Worm (Caenorhabditis elegans) whole organism, L4 larva: ENCODE measurements around the gene basl-1.

ENCODE experiments used
- F26F4.8 ChIP-seq: fragments of 200-800 bp; sonication (Bioruptor generic); conservative IDR thresholded peaks from 2 replicates; pipeline ENCODE4 v1.3.6; 2022; ENCODE audit warnings: missing genetic modification characterization, missing compliant biosample characterization
- T20F7.1 ChIP-seq: fragments of 200-800 bp; sonication (Bioruptor generic); optimal IDR thresholded peaks from 2 replicates; lab custom pipeline; 2018; ENCODE audit warnings: mild to moderate bottlenecking, missing genetic modification characterization, missing compliant biosample characterization
- Y5F2A.4 ChIP-seq: fragments of 200-800 bp; sonication (Bioruptor generic); optimal IDR thresholded peaks from 2 replicates; lab custom pipeline; 2018; ENCODE audit warnings: mild to moderate bottlenecking, missing genetic modification characterization, missing compliant biosample characterization
- attf-4 ChIP-seq: sonication (generic microtip); optimal IDR thresholded peaks from 3 replicates; lab custom pipeline; 2017; ENCODE audit warnings: missing biosample characterization, missing genetic modification characterization
- ceh-28 ChIP-seq: fragments of 150-350 bp; optimal IDR thresholded peaks from 2 replicates; lab custom pipeline; 2014; ENCODE audit warnings: missing biosample characterization, missing genetic modification reagents, missing genetic modification characterization
- ceh-44 ChIP-seq: fragments of 200-800 bp; sonication (Bioruptor generic); IDR thresholded peaks from 2 replicates; pipeline ENCODE4 v1.3.6; 2022; ENCODE audit warnings: missing genetic modification reagents, missing genetic modification characterization, missing compliant biosample characterization
- ceh-62 ChIP-seq: sonication (generic microtip); optimal IDR thresholded peaks from 2 replicates; lab custom pipeline; 2017; ENCODE audit warnings: missing biosample characterization, missing genetic modification characterization
- ceh-82 ChIP-seq: sonication (generic microtip); optimal IDR thresholded peaks from 2 replicates; lab custom pipeline; 2017; ENCODE audit warnings: missing biosample characterization, missing genetic modification characterization
- cey-2 ChIP-seq: sonication (generic microtip); optimal IDR thresholded peaks from 3 replicates; lab custom pipeline; 2017; ENCODE audit warnings: missing genetic modification characterization, mild to moderate bottlenecking, missing compliant biosample characterization, antibody characterized with exemption, borderline replicate concordance; ENCODE audit not compliant: insufficient read depth
- ctbp-1 ChIP-seq: fragments of 200-800 bp; sonication (Bioruptor generic); IDR thresholded peaks from 2 replicates; pipeline ENCODE4 v1.3.6; 2022; ENCODE audit warnings: missing genetic modification reagents, missing genetic modification characterization, missing compliant biosample characterization
- daf-16 ChIP-seq, 3 experiments: sonication (generic microtip); optimal IDR thresholded peaks; 2 replicates each; lab custom pipeline; 2016 to 2017; ENCODE audit warnings: missing genetic modification characterization in 3 of 3, missing genetic modification reagents in 3 of 3, mild to moderate bottlenecking in 2 of 3, missing compliant biosample characterization in 2 of 3, missing biosample characterization in 1 of 3, moderate library complexity in 1 of 3
- daf-8 ChIP-seq: fragments of 200-800 bp; sonication (Bioruptor generic); IDR thresholded peaks from 2 replicates; pipeline ENCODE4 v1.3.6; 2022; ENCODE audit warnings: missing genetic modification characterization, missing compliant biosample characterization
- dmd-6 ChIP-seq: fragments of 200-800 bp; sonication (Bioruptor generic); IDR thresholded peaks from 2 replicates; pipeline ENCODE4 v1.3.6; 2022; ENCODE audit warnings: missing genetic modification reagents, missing genetic modification characterization, missing compliant biosample characterization
- dmd-8 ChIP-seq: fragments of 200-800 bp; sonication (Bioruptor generic); IDR thresholded peaks from 2 replicates; pipeline ENCODE4 v1.3.6; 2022; ENCODE audit warnings: missing genetic modification characterization, missing compliant biosample characterization
- dpl-1 ChIP-seq: fragments of 150-350 bp; optimal IDR thresholded peaks from 2 replicates; lab custom pipeline; 2014; ENCODE audit warnings: missing biosample characterization, missing genetic modification reagents, missing genetic modification characterization
- duxl-1 ChIP-seq: sonication (generic microtip); optimal IDR thresholded peaks from 2 replicates; lab custom pipeline; 2016; ENCODE audit warnings: mild to moderate bottlenecking, missing genetic modification characterization, moderate library complexity, missing compliant biosample characterization; ENCODE audit not compliant: poor library complexity
- dve-1 ChIP-seq: sonication (generic microtip); optimal IDR thresholded peaks from 2 replicates; lab custom pipeline; 2017; ENCODE audit warnings: antibody characterized with exemption, mild to moderate bottlenecking, missing genetic modification characterization, missing compliant biosample characterization; ENCODE audit not compliant: insufficient read depth
- egl-43 ChIP-seq: fragments of 200-800 bp; sonication (Bioruptor generic); IDR thresholded peaks from 2 replicates; pipeline ENCODE4 v1.3.6; 2022; ENCODE audit warnings: missing genetic modification reagents, missing genetic modification characterization, missing compliant biosample characterization
- fkh-10 ChIP-seq: fragments of 150-350 bp; optimal IDR thresholded peaks from 2 replicates; lab custom pipeline; 2014; ENCODE audit warnings: missing biosample characterization, missing genetic modification reagents, missing genetic modification characterization
- gei-8 ChIP-seq: fragments of 200-800 bp; sonication (Bioruptor generic); optimal IDR thresholded peaks from 2 replicates; lab custom pipeline; 2018; ENCODE audit warnings: mild to moderate bottlenecking, missing genetic modification characterization, missing compliant biosample characterization
- hmg-1.1 ChIP-seq: fragments of 200-800 bp; sonication (Bioruptor generic); IDR thresholded peaks from 2 replicates; pipeline ENCODE4 v1.3.6; 2022; ENCODE audit warnings: missing genetic modification reagents, missing genetic modification characterization, missing compliant biosample characterization
- jun-1 ChIP-seq: fragments of 150-350 bp; optimal IDR thresholded peaks from 2 replicates; lab custom pipeline; 2014; ENCODE audit warnings: missing biosample characterization, missing genetic modification reagents, missing genetic modification characterization
- lin-1 ChIP-seq: fragments of 200-800 bp; sonication (Bioruptor generic); IDR thresholded peaks from 2 replicates; pipeline ENCODE4 v1.3.6; 2022; ENCODE audit warnings: missing genetic modification reagents, missing genetic modification characterization, missing compliant biosample characterization
- lin-13 ChIP-seq: fragments of 150-350 bp; optimal IDR thresholded peaks from 2 replicates; lab custom pipeline; 2014; ENCODE audit warnings: missing biosample characterization, missing genetic modification reagents, missing genetic modification characterization
- lin-15B ChIP-seq: fragments of 150-350 bp; sonication (generic microtip); optimal IDR thresholded peaks from 3 replicates; lab custom pipeline; 2014; ENCODE audit warnings: missing biosample characterization, missing genetic modification characterization
- lin-38 ChIP-seq: fragments of 200-800 bp; sonication (Bioruptor generic); IDR thresholded peaks from 2 replicates; pipeline ENCODE4 v1.3.6; 2022; ENCODE audit warnings: missing genetic modification reagents, missing genetic modification characterization, missing compliant biosample characterization
- lin-39 ChIP-seq: fragments of 150-350 bp; optimal IDR thresholded peaks from 2 replicates; lab custom pipeline; 2014; ENCODE audit warnings: missing biosample characterization, missing genetic modification reagents, missing genetic modification characterization
- lsy-2 ChIP-seq, 2 experiments: fragments of 150-350 bp in 1 of 2; sonication (generic microtip) in 1 of 2; optimal IDR thresholded peaks; 2 replicates each; lab custom pipeline; 2014 to 2017; ENCODE audit warnings: missing biosample characterization in 2 of 2, missing genetic modification characterization in 2 of 2
- madf-5 ChIP-seq, 2 experiments: fragments of 200-800 bp; sonication (Bioruptor generic); IDR thresholded peaks; 2 replicates each; pipeline ENCODE4 v1.3.6; 2022; ENCODE audit warnings: missing compliant biosample characterization in 2 of 2, missing genetic modification characterization in 2 of 2
- madf-9 ChIP-seq: fragments of 200-800 bp; sonication (Bioruptor generic); conservative IDR thresholded peaks from 2 replicates; pipeline ENCODE4 v1.3.6; 2022; ENCODE audit warnings: missing genetic modification reagents, missing genetic modification characterization, missing compliant biosample characterization
- mdl-1 ChIP-seq, 2 experiments: fragments of 150-350 bp in 1 of 2; sonication (generic microtip) in 1 of 2; optimal IDR thresholded peaks; 2 replicates each; lab custom pipeline; 2014 to 2017; ENCODE audit warnings: missing biosample characterization in 2 of 2, missing genetic modification characterization in 2 of 2
- mep-1 ChIP-seq: fragments of 150-350 bp; sonication (generic microtip); optimal IDR thresholded peaks from 3 replicates; lab custom pipeline; 2014; ENCODE audit warnings: missing biosample characterization, missing genetic modification characterization
- mes-2 ChIP-seq: sonication (generic microtip); optimal IDR thresholded peaks from 2 replicates; lab custom pipeline; 2016; ENCODE audit warnings: missing genotype, mild to moderate bottlenecking, missing genetic modification characterization, missing compliant biosample characterization; ENCODE audit not compliant: poor library complexity, severe bottlenecking
- mxl-2 ChIP-seq: fragments of 200-800 bp; sonication (Bioruptor generic); conservative IDR thresholded peaks from 2 replicates; pipeline ENCODE4 v1.3.6; 2022; ENCODE audit warnings: missing genetic modification reagents, missing genetic modification characterization, missing compliant biosample characterization
- mxl-3 ChIP-seq: fragments of 200-800 bp; sonication (Bioruptor generic); optimal IDR thresholded peaks from 2 replicates; lab custom pipeline; 2018; ENCODE audit warnings: mild to moderate bottlenecking, missing genetic modification characterization, missing compliant biosample characterization
- nhr-237 ChIP-seq: sonication (generic microtip); optimal IDR thresholded peaks from 2 replicates; lab custom pipeline; 2017; ENCODE audit warnings: missing biosample characterization, missing genetic modification characterization
- nhr-25 ChIP-seq: sonication (generic microtip); optimal IDR thresholded peaks from 2 replicates; lab custom pipeline; 2017; ENCODE audit warnings: missing genetic modification characterization, mild to moderate bottlenecking, missing compliant biosample characterization, antibody characterized with exemption, moderate library complexity, borderline replicate concordance; ENCODE audit not compliant: insufficient read depth
- nhr-76 ChIP-seq: fragments of 150-350 bp; optimal IDR thresholded peaks from 2 replicates; lab custom pipeline; 2014; ENCODE audit warnings: missing biosample characterization, missing genetic modification characterization
- nhr-77 ChIP-seq: fragments of 150-350 bp; optimal IDR thresholded peaks from 2 replicates; lab custom pipeline; 2014; ENCODE audit warnings: missing biosample characterization, missing genetic modification characterization
- php-3 ChIP-seq: fragments of 200-800 bp; sonication (Bioruptor generic); IDR thresholded peaks from 2 replicates; pipeline ENCODE4 v1.3.6; 2022; ENCODE audit warnings: missing genetic modification reagents, missing genetic modification characterization, missing compliant biosample characterization
- pqm-1 ChIP-seq: sonication (generic microtip); optimal IDR thresholded peaks from 2 replicates; lab custom pipeline; 2017; ENCODE audit warnings: missing biosample characterization, missing genetic modification characterization
- rbr-2 ChIP-seq: sonication (generic microtip); optimal IDR thresholded peaks from 2 replicates; lab custom pipeline; 2016; ENCODE audit warnings: missing genotype, missing genetic modification characterization, missing compliant biosample characterization
- sdz-12 ChIP-seq: fragments of 200-800 bp; sonication (Bioruptor generic); optimal IDR thresholded peaks from 2 replicates; lab custom pipeline; 2018; ENCODE audit warnings: mild to moderate bottlenecking, missing genetic modification characterization, missing compliant biosample characterization
- set-16 ChIP-seq: fragments of 200-800 bp; sonication (Bioruptor generic); IDR thresholded peaks from 2 replicates; pipeline ENCODE4 v1.3.6; 2022; ENCODE audit warnings: missing genetic modification reagents, missing genetic modification characterization, missing compliant biosample characterization
- zag-1 ChIP-seq: fragments of 150-350 bp; optimal IDR thresholded peaks from 2 replicates; lab custom pipeline; 2014; ENCODE audit warnings: missing biosample characterization, missing genetic modification characterization
- zfp-2 ChIP-seq: sonication (generic microtip); optimal IDR thresholded peaks from 2 replicates; lab custom pipeline; 2016; ENCODE audit warnings: mild to moderate bottlenecking, missing genetic modification characterization, missing compliant biosample characterization
- ztf-11 ChIP-seq: fragments of 150-350 bp; optimal IDR thresholded peaks from 2 replicates; lab custom pipeline; 2014; ENCODE audit warnings: missing biosample characterization, missing genetic modification characterization

Gene basl-1

ce11 chrIII:5599958-5600357 is 14.8 kb upstream of the basl-1 start, which contains the start of gene wdr-37:
Gene wdr-37, minus strand, starts transcription at chrIII:5600058.
- TF ChIP-seq madf-9 (GFP tag; lab: Robert Waterston, UW) (no peak), set-16 (GFP tag; lab: Robert Waterston, UW) (no peak), mep-1 (tag; lab: Kevin White, UChicago) (peak; percentile 12)

- TF ChIP-seq lin-13 (GFP tag; lab: Kevin White, UChicago): peak; percentile 86
- TF ChIP-seq zfp-2 (tag; lab: Kevin White, UChicago): peak; percentile 61
- peak; percentile 84 for TF ChIP-seq dve-1 (tag; lab: Kevin White, UChicago)
- peak; percentile 49 for TF ChIP-seq nhr-77 (tag; lab: Kevin White, UChicago)
- TF ChIP-seq php-3 (GFP tag; lab: Robert Waterston, UW): peak; percentile 64; the same call in 1 of the 2 replicates
- peak in 1 of 2 experiments; percentile 3 for TF ChIP-seq mdl-1 (tag; optimal IDR thresholded peaks at IDR 0.05; lab: Kevin White, UChicago)
- TF ChIP-seq hmg-1.1 (GFP tag; lab: Robert Waterston, UW): peak; percentile 81
- TF ChIP-seq ztf-11 (tag; lab: Kevin White, UChicago): no peak
- peak in 1 of 2 experiments; percentile 76 for TF ChIP-seq lsy-2 (tag; optimal IDR thresholded peaks at IDR 0.05; lab: Kevin White, UChicago)
- peak; percentile 90 for TF ChIP-seq lin-1 (GFP tag; lab: Robert Waterston, UW)
- TF ChIP-seq sdz-12: peak; percentile 81
- peak; percentile 87 for TF ChIP-seq lin-38 (GFP tag; lab: Robert Waterston, UW)
- TF ChIP-seq set-16 (GFP tag; lab: Robert Waterston, UW): peak; percentile 35; the same call in 1 of the 2 replicates
- TF ChIP-seq nhr-237 (tag; lab: Kevin White, UChicago): no peak
- TF ChIP-seq gei-8 (GFP tag; lab: Kevin White, UChicago): peak; percentile 80
- no peak for TF ChIP-seq zag-1 (tag; lab: Kevin White, UChicago)
- peak; percentile 86 for TF ChIP-seq madf-9 (GFP tag; lab: Robert Waterston, UW)
- TF ChIP-seq daf-16 (GFP tag; optimal IDR thresholded peaks at IDR 0.05; lab: Kevin White, UChicago): peak; percentile 51 to 92
- peak; percentile 61 for TF ChIP-seq daf-16 (tag; optimal IDR thresholded peaks at IDR 0.05; lab: Kevin White, UChicago)
- TF ChIP-seq fkh-10: no peak
- peak; percentile 89 for TF ChIP-seq Y5F2A.4 (GFP tag; lab: Kevin White, UChicago)
- no peak for TF ChIP-seq cey-2 (tag; lab: Kevin White, UChicago)
- TF ChIP-seq jun-1 (tag; lab: Kevin White, UChicago): peak; percentile 36
- TF ChIP-seq lin-39 (tag; lab: Kevin White, UChicago): no peak
- peak; percentile 85 for TF ChIP-seq ctbp-1 (GFP tag; lab: Robert Waterston, UW)
- 0 out of 2 replicates have a peak, but pooled peaks have one; percentile 46 for TF ChIP-seq mxl-2 (GFP tag; lab: Robert Waterston, UW)
- TF ChIP-seq ceh-44 (GFP tag; lab: Robert Waterston, UW): no peak
- TF ChIP-seq lin-15B (tag; lab: Kevin White, UChicago): no peak
- TF ChIP-seq ceh-62: no peak
- peak; percentile 79 for TF ChIP-seq mxl-3
- peak; percentile 76 for TF ChIP-seq rbr-2 (tag; lab: Kevin White, UChicago)
- TF ChIP-seq F26F4.8 (GFP tag; lab: Robert Waterston, UW): peak; percentile 87
- peak; percentile 91 for TF ChIP-seq duxl-1 (tag; lab: Kevin White, UChicago)
- TF ChIP-seq ceh-28 (tag; lab: Kevin White, UChicago): no peak
- no peak for TF ChIP-seq nhr-76 (tag; lab: Kevin White, UChicago)
- TF ChIP-seq dmd-8 (GFP tag; lab: Robert Waterston, UW): peak; percentile 98
- peak; percentile 94 for TF ChIP-seq egl-43
- TF ChIP-seq daf-8 (GFP tag; lab: Robert Waterston, UW): no peak
- peak; percentile 54 for TF ChIP-seq dpl-1 (GFP tag; lab: Kevin White, UChicago)
- TF ChIP-seq ceh-82 (tag; lab: Kevin White, UChicago): no peak
- peak; percentile 68 for TF ChIP-seq dmd-6
- no peak for TF ChIP-seq pqm-1 (tag; lab: Kevin White, UChicago)
- peak; percentile 64 for TF ChIP-seq nhr-25 (tag; lab: Kevin White, UChicago)
- peak; percentile 92 for TF ChIP-seq mes-2 (tag; lab: Kevin White, UChicago)
- TF ChIP-seq madf-5 (GFP tag; IDR thresholded peaks at IDR 0.05; lab: Robert Waterston, UW): peak; percentile 72 to 83; a peak in 3 of 4 replicates
- TF ChIP-seq T20F7.1 (GFP tag; lab: Kevin White, UChicago): no peak
- TF ChIP-seq attf-4: no peak
These were observed 12.7 kb upstream of the basl-1 start for ce11 chrIII:5601999-5602398.
